Worm (Caenorhabditis elegans) whole organism, L4 larva: ENCODE data around the gene lgc-30.

Experiments
- ceh-28 ChIP-seq: fragments of 150-350 bp; optimal IDR thresholded peaks from 2 replicates; lab custom pipeline; 2014; ENCODE audit warnings: missing biosample characterization, missing genetic modification reagents, missing genetic modification characterization
- ceh-82 ChIP-seq: sonication (generic microtip); optimal IDR thresholded peaks from 2 replicates; lab custom pipeline; 2017; ENCODE audit warnings: missing biosample characterization, missing genetic modification characterization
- mdl-1 ChIP-seq, 2 experiments: fragments of 150-350 bp in 1 of 2; sonication (generic microtip) in 1 of 2; optimal IDR thresholded peaks; 2 replicates each; lab custom pipeline; 2014 to 2017; ENCODE audit warnings: missing biosample characterization in 2 of 2, missing genetic modification characterization in 2 of 2
- nhr-11 ChIP-seq: fragments of 150-350 bp; optimal IDR thresholded peaks from 2 replicates; lab custom pipeline; 2014; ENCODE audit warnings: missing biosample characterization, missing genetic modification characterization
- sdz-12 ChIP-seq: fragments of 200-800 bp; sonication (Bioruptor generic); optimal IDR thresholded peaks from 2 replicates; lab custom pipeline; 2018; ENCODE audit warnings: mild to moderate bottlenecking, missing genetic modification characterization, missing compliant biosample characterization

DNA sequence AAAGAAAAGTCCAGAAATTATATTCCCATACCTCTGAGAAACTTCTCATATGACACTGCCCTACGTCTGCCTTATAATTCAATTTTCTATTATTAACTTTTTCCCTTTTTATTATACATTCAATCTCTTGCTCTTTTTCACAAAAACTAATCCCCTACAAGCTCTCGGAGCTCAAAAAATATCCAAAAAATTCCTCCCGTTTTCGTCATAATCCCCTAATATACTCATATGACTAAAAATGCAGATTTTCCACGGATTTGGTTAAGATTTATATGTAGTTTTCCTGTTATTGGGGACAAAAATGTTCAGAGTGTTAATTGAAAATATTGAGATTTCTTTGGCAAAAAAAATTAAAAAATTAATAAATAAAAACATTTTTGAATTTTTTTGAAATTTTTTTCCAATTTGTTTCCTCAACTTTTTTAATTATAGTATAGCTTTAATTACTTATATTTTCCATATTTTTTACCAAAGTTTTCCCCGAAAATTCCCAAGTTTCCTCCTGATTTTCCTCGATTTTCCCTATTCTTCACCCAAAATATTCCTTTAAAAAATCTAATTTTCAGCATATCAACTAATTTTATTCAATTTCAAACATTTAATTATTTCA, at the start of gene lgc-30:
- TF ChIP-seq mdl-1 (tag; optimal IDR thresholded peaks at IDR 0.05; lab: Kevin White, UChicago) (no peak), ceh-28 (tag; lab: Kevin White, UChicago) (no peak), sdz-12 (GFP tag; lab: Kevin White, UChicago) (no peak), ceh-82 (tag; lab: Kevin White, UChicago) (no peak), nhr-11 (no peak)
